5 fruit fly cellular contexts compared by ENCODE assay signal in the genomic region with DNA sequence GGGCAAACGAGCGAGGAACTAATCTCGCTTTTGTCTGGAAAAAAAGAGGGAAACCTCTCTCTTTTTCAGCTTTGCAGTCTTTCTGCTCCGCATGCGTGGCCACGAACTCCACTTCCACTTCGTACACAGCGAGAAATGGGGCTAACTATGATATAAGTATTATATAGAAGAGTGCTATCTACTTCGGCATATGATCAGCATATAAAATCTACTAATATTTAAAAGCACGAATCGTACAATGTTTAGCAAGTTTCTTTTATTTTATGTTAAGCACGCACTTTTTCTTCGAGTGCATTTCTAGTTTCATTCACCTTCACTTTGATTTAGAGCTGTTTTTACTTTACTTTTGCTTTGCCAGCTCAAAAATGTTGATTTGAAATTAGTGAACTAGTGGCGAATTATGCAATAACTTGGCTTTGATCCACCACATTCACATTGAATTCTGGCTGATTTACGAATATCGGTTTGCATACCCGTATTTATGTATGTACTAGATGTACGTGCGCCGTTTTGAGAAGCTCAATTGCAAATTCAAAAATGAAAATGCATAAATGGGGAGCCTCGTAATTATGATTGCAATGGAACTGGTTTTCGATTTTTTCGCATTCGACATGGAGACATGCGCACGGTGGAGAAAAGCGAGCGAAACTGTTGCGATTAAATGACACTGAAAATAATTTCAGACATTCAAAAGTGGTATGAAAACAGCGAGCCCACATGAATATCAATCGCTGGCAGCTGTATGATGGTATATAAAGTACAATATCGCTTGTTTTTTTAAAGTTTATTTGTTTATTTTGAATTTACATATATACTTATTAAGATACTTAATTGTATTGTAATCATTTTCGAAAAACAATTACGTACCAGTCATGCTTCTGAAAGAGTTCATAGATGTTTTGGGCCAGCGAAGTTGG.
TF ChIP-seq lines count a peak whose summit lies in the region.

No protein-coding gene starts in this region.

- peak; percentile 55 for TF ChIP-seq CTCF in whole organism, embryonic (GFP tag; optimal IDR thresholded peaks at IDR 0.05; lab: Kevin White, UChicago)

TF ChIP-seq in whole organism, adult, 20 proteins besides CTCF, POLR2A, EP300 and RAD21 (continues in another document):
- TF ChIP-seq Crg-1 (GFP tag; optimal IDR thresholded peaks at IDR 0.05; lab: Kevin White, UChicago) (peak; percentile 3), Clk (GFP tag; optimal IDR thresholded peaks at IDR 0.05; lab: Kevin White, UChicago) (no peak), CG11617 (GFP tag; optimal IDR thresholded peaks at IDR 0.05; lab: Kevin White, UChicago) (peak; percentile 36), cnc (optimal IDR thresholded peaks at IDR 0.05; lab: Kevin White, UChicago) (no peak), CG14711 (tag; optimal IDR thresholded peaks at IDR 0.05; lab: Kevin White, UChicago) (peak; percentile 70), CG1620 (GFP tag; optimal IDR thresholded peaks at IDR 0.05; lab: Kevin White, UChicago) (peak; percentile 29), cic (GFP tag; optimal IDR thresholded peaks at IDR 0.05; lab: Kevin White, UChicago) (no peak), toe (GFP tag; optimal IDR thresholded peaks at IDR 0.05; lab: Kevin White, UChicago) (no peak), pad (GFP tag; optimal IDR thresholded peaks at IDR 0.05; lab: Kevin White, UChicago) (no peak), Mnt (GFP tag; optimal IDR thresholded peaks at IDR 0.05; lab: Kevin White, UChicago) (peak; percentile 11), CG5204 (GFP tag; optimal IDR thresholded peaks at IDR 0.05; lab: Kevin White, UChicago) (no peak), CG33017 (tag; optimal IDR thresholded peaks at IDR 0.05; lab: Kevin White, UChicago) (no peak), CG7101 (tag; optimal IDR thresholded peaks at IDR 0.05; lab: Kevin White, UChicago) (peak; percentile 48), CG12768 (GFP tag; optimal IDR thresholded peaks at IDR 0.05; lab: Kevin White, UChicago) (no peak), kay (GFP tag; lab: Kevin White, UChicago; ENCODE audit: borderline replicate concordance) (no peak), Hr96 (GFP tag; optimal IDR thresholded peaks at IDR 0.05; lab: Kevin White, UChicago) (no peak)

TF ChIP-seq in whole organism, embryonic, 481 proteins besides CTCF, POLR2A, EP300 and RAD21 (continues in another document):
- TF ChIP-seq cg (GFP tag; optimal IDR thresholded peaks at IDR 0.05; lab: Kevin White, UChicago) (no peak), CG8290 (GFP tag; optimal IDR thresholded peaks at IDR 0.05; lab: Kevin White, UChicago) (peak; percentile 62), CG8290 (tag; optimal IDR thresholded peaks at IDR 0.05; lab: Kevin White, UChicago) (no peak), pros (GFP tag; optimal IDR thresholded peaks at IDR 0.05; lab: Kevin White, UChicago) (no peak), pum (GFP tag; optimal IDR thresholded peaks at IDR 0.05; lab: Kevin White, UChicago) (peak; percentile 82), Ptx1 (GFP tag; IDR thresholded peaks at IDR 0.05; lab: Robert Waterston, UW) (peak; percentile 89), tx (GFP tag; optimal IDR thresholded peaks at IDR 0.05; lab: Kevin White, UChicago) (no peak), CG10654 (GFP tag; optimal IDR thresholded peaks at IDR 0.05; lab: Kevin White, UChicago) (peak; percentile 34), CG9817 (tag; optimal IDR thresholded peaks at IDR 0.05; lab: Kevin White, UChicago) (peak; percentile 49), CG16813 (GFP tag; IDR thresholded peaks at IDR 0.05; lab: Robert Waterston, UW; ENCODE audit: partially characterized antibody) (no peak), tap (tag; optimal IDR thresholded peaks at IDR 0.05; lab: Kevin White, UChicago) (peak; percentile 69), CG8924 (tag; optimal IDR thresholded peaks at IDR 0.05; lab: Kevin White, UChicago) (peak; percentile 74), Aef1 (GFP tag; IDR thresholded peaks at IDR 0.05; lab: Robert Waterston, UW) (peak; percentile 34; the same call in 1 of the 3 replicates), CG8765 (GFP tag; IDR thresholded peaks at IDR 0.05; lab: Robert Waterston, UW) (peak; percentile 50; the same call in 1 of the 2 replicates), Atf-2 (GFP tag; optimal IDR thresholded peaks at IDR 0.05; lab: Kevin White, UChicago) (peak; percentile 9), Fer3 (tag; optimal IDR thresholded peaks at IDR 0.05; lab: Kevin White, UChicago) (peak; percentile 66)

TF ChIP-seq in whole organism, prepupa, 60 proteins besides CTCF, POLR2A, EP300 and RAD21 (continues in another document):
- TF ChIP-seq vri (GFP tag; optimal IDR thresholded peaks at IDR 0.05; lab: Kevin White, UChicago), result peak; percentile 80
- TF ChIP-seq fd85E (GFP tag; optimal IDR thresholded peaks at IDR 0.05; lab: Kevin White, UChicago), result peak; percentile 67
- peak; percentile 93 to 94 for TF ChIP-seq ss (GFP tag; optimal IDR thresholded peaks at IDR 0.05; lab: Kevin White, UChicago)
- peak; percentile 93 for TF ChIP-seq CG6808 (GFP tag; optimal IDR thresholded peaks at IDR 0.05; lab: Kevin White, UChicago)
- peak; percentile 93 for TF ChIP-seq CG6276 (GFP tag; optimal IDR thresholded peaks at IDR 0.05; lab: Kevin White, UChicago)
- no peak for TF ChIP-seq Hr38 (GFP tag; optimal IDR thresholded peaks at IDR 0.05; lab: Kevin White, UChicago)
- TF ChIP-seq CG10669 (GFP tag; optimal IDR thresholded peaks at IDR 0.05; lab: Kevin White, UChicago), result peak; percentile 89
- peak; percentile 77 for TF ChIP-seq CG11902 (GFP tag; optimal IDR thresholded peaks at IDR 0.05; lab: Kevin White, UChicago)
- peak; percentile 90 for TF ChIP-seq CG1621 (tag; optimal IDR thresholded peaks at IDR 0.05; lab: Kevin White, UChicago)
- peak; percentile 85 for TF ChIP-seq spab (GFP tag; optimal IDR thresholded peaks at IDR 0.05; lab: Kevin White, UChicago)
- TF ChIP-seq Sox102F (GFP tag; optimal IDR thresholded peaks at IDR 0.05; lab: Kevin White, UChicago), result peak; percentile 80
- peak; percentile 97 for TF ChIP-seq CG15336 (GFP tag; IDR thresholded peaks at IDR 0.05; lab: Robert Waterston, UW)
- peak; percentile 95 for TF ChIP-seq CG32006 (GFP tag; optimal IDR thresholded peaks at IDR 0.05; lab: Kevin White, UChicago)
- TF ChIP-seq Sox15 (GFP tag; optimal IDR thresholded peaks at IDR 0.05; lab: Kevin White, UChicago), result peak; percentile 83
- peak; percentile 82 for TF ChIP-seq Met (GFP tag; optimal IDR thresholded peaks at IDR 0.05; lab: Kevin White, UChicago)
- peak; percentile 92 for TF ChIP-seq Sox14 (GFP tag; optimal IDR thresholded peaks at IDR 0.05; lab: Kevin White, UChicago)
- peak; percentile 93 for TF ChIP-seq CG3919 (GFP tag; optimal IDR thresholded peaks at IDR 0.05; lab: Kevin White, UChicago)

TF ChIP-seq in whole organism, pupa, 21 proteins besides CTCF, POLR2A, EP300 and RAD21 (continues in another document):
- TF ChIP-seq CG8159 (tag; optimal IDR thresholded peaks at IDR 0.05; lab: Kevin White, UChicago), result peak; percentile 91
- peak; percentile 81 for TF ChIP-seq gl (tag; optimal IDR thresholded peaks at IDR 0.05; lab: Kevin White, UChicago)
- TF ChIP-seq Snoo (tag; optimal IDR thresholded peaks at IDR 0.05; lab: Kevin White, UChicago), result peak; percentile 84
- TF ChIP-seq Pif1B (GFP tag; optimal IDR thresholded peaks at IDR 0.05; lab: Kevin White, UChicago), result peak; percentile 93
- TF ChIP-seq Pif1A (GFP tag; optimal IDR thresholded peaks at IDR 0.05; lab: Kevin White, UChicago), result peak; percentile 94
- peak; percentile 90 for TF ChIP-seq CG8301 (tag; optimal IDR thresholded peaks at IDR 0.05; lab: Kevin White, UChicago)
- peak; percentile 89 for TF ChIP-seq CG9948 (tag; optimal IDR thresholded peaks at IDR 0.05; lab: Kevin White, UChicago)
- TF ChIP-seq CG17806 (tag; optimal IDR thresholded peaks at IDR 0.05; lab: Kevin White, UChicago), result peak; percentile 92
- TF ChIP-seq Ets98B (GFP tag; IDR thresholded peaks at IDR 0.05; lab: Robert Waterston, UW), result peak; percentile 97
- peak; percentile 89 for TF ChIP-seq EcR (GFP tag; optimal IDR thresholded peaks at IDR 0.05; lab: Kevin White, UChicago)
- peak; percentile 90 for TF ChIP-seq CG34367 (tag; optimal IDR thresholded peaks at IDR 0.05; lab: Kevin White, UChicago)
- peak; percentile 94 for TF ChIP-seq fd96Ca (GFP tag; IDR thresholded peaks at IDR 0.05; lab: Robert Waterston, UW)
- TF ChIP-seq CG13204 (GFP tag; optimal IDR thresholded peaks at IDR 0.05; lab: Kevin White, UChicago), result peak; percentile 86
- peak; percentile 91 for TF ChIP-seq rn (GFP tag; IDR thresholded peaks at IDR 0.05; lab: Robert Waterston, UW)
- peak; percentile 98 for TF ChIP-seq CG4496 (GFP tag; IDR thresholded peaks at IDR 0.05; lab: Robert Waterston, UW)
- peak; percentile 97 for TF ChIP-seq CG12605 (GFP tag; IDR thresholded peaks at IDR 0.05; lab: Robert Waterston, UW)
- peak; percentile 91 for TF ChIP-seq CG15710 (tag; optimal IDR thresholded peaks at IDR 0.05; lab: Kevin White, UChicago)
- TF ChIP-seq CG14655 (GFP tag; optimal IDR thresholded peaks at IDR 0.05; lab: Kevin White, UChicago), result peak; percentile 92

TF ChIP-seq in whole organism, wandering third instar larva, 38 proteins besides CTCF, POLR2A, EP300 and RAD21 (continues in another document):
- TF ChIP-seq Hnf4 (GFP tag; optimal IDR thresholded peaks at IDR 0.05; lab: Kevin White, UChicago) (peak; percentile 75), sv (GFP tag; optimal IDR thresholded peaks at IDR 0.05; lab: Kevin White, UChicago) (peak; percentile 62), HLH106 (tag; optimal IDR thresholded peaks at IDR 0.05; lab: Kevin White, UChicago) (peak; percentile 87), jim (GFP tag; optimal IDR thresholded peaks at IDR 0.05; lab: Kevin White, UChicago) (no peak), h (GFP tag; optimal IDR thresholded peaks at IDR 0.05; lab: Kevin White, UChicago) (peak; percentile 81), Rel (GFP tag; optimal IDR thresholded peaks at IDR 0.05; lab: Kevin White, UChicago) (peak; percentile 34), Rel (tag; optimal IDR thresholded peaks at IDR 0.05; lab: Kevin White, UChicago) (peak; percentile 45), Vsx2 (GFP tag; optimal IDR thresholded peaks at IDR 0.05; lab: Kevin White, UChicago; ENCODE audit: partially characterized antibody) (no peak), CG32264 (GFP tag; optimal IDR thresholded peaks at IDR 0.05; lab: Kevin White, UChicago) (peak; percentile 64), usp (GFP tag; optimal IDR thresholded peaks at IDR 0.05; lab: Kevin White, UChicago) (no peak), CrebA (GFP tag; optimal IDR thresholded peaks at IDR 0.05; lab: Kevin White, UChicago; ENCODE audit: borderline replicate concordance) (no peak), Dfd (GFP tag; optimal IDR thresholded peaks at IDR 0.05; lab: Kevin White, UChicago) (no peak), lola (GFP tag; optimal IDR thresholded peaks at IDR 0.05; lab: Kevin White, UChicago) (no peak), OdsH (GFP tag; optimal IDR thresholded peaks at IDR 0.05; lab: Kevin White, UChicago) (peak; percentile 64), foxo (GFP tag; optimal IDR thresholded peaks at IDR 0.05; lab: Kevin White, UChicago) (peak in 1 of 2 experiments; percentile 85), dl (GFP tag; optimal IDR thresholded peaks at IDR 0.05; lab: Kevin White, UChicago; ENCODE audit: insufficient read depth in 1 of 2, partially characterized antibody in 2 of 2) (no peak), fru (GFP tag; optimal IDR thresholded peaks at IDR 0.05; lab: Kevin White, UChicago) (peak; percentile 83), pan (optimal IDR thresholded peaks at IDR 0.05; lab: Kevin White, UChicago) (no peak), br (GFP tag; optimal IDR thresholded peaks at IDR 0.05; lab: Kevin White, UChicago) (peak; percentile 80)
